Fruit fly (Drosophila melanogaster): ENCODE measurements around the gene CG1637.
A peak's percentile ranks its signal among the peaks of the same experiment; 100 is the strongest.

The CG1637 gene

dm6 chrX:10926245-10926644 is 48.6 kb upstream of the CG1637 start:
- TF ChIP-seq inv (GFP tag; IDR thresholded peaks at IDR 0.05; ENCODE audit: partially characterized antibody) (no peak), CG7928 (GFP tag; optimal IDR thresholded peaks at IDR 0.05) (no peak), D (optimal IDR thresholded peaks at IDR 0.05) (no peak), D (GFP tag; optimal IDR thresholded peaks at IDR 0.05) (no peak), Max (GFP tag; optimal IDR thresholded peaks at IDR 0.05) (no peak), fd64A (GFP tag; optimal IDR thresholded peaks at IDR 0.05) (no peak), Bgb (GFP tag; IDR thresholded peaks at IDR 0.05; ENCODE audit: partially characterized antibody) (no peak), exex (tag; optimal IDR thresholded peaks at IDR 0.05) (no peak), Med (GFP tag) (peak; percentile 15), pita (GFP tag; optimal IDR thresholded peaks at IDR 0.05) (no peak), CG10543 (GFP tag; optimal IDR thresholded peaks at IDR 0.05) (peak; percentile 24), Pdp1 (GFP tag; optimal IDR thresholded peaks at IDR 0.05) (peak in 1 of 2 experiments; percentile 90), CG12942 (GFP tag; optimal IDR thresholded peaks at IDR 0.05) (no peak), Neu2 (GFP tag; optimal IDR thresholded peaks at IDR 0.05; ENCODE audit: borderline replicate concordance) (no peak), chinmo (GFP tag; IDR thresholded peaks at IDR 0.05; ENCODE audit: partially characterized antibody) (0 out of 4 replicates have a peak, but pooled peaks have one; percentile 38), zen2 (GFP tag; IDR thresholded peaks at IDR 0.05; ENCODE audit: partially characterized antibody) (no peak), sug (tag; optimal IDR thresholded peaks at IDR 0.05) (peak; percentile 40), CG34376 (GFP tag; optimal IDR thresholded peaks at IDR 0.05) (peak; percentile 92), HmgD (GFP tag; optimal IDR thresholded peaks at IDR 0.05) (no peak)

- TF ChIP-seq bsh (GFP tag; optimal IDR thresholded peaks at IDR 0.05) (no peak), sug (tag; optimal IDR thresholded peaks at IDR 0.05) (peak; percentile 61), Ets65A (GFP tag) (peak; percentile 26), fd3F (GFP tag; optimal IDR thresholded peaks at IDR 0.05) (no peak), CG4360 (GFP tag; IDR thresholded peaks at IDR 0.05) (no peak), CG13894 (tag; optimal IDR thresholded peaks at IDR 0.05) (no peak), CG31388 (GFP tag; optimal IDR thresholded peaks at IDR 0.05) (no peak)
Measured at dm6 chrX:10923711-10924281, 46.1 kb upstream of the CG1637 start, which contains the start of gene v. Gene v, plus strand, starts transcription at chrX:10923972.

dm6 chrX:10922178-10922577 is 44.5 kb upstream of the CG1637 start:
- no peak for TF ChIP-seq btn (GFP tag; optimal IDR thresholded peaks at IDR 0.05)
- no peak for TF ChIP-seq CG6689 (GFP tag; IDR thresholded peaks at IDR 0.05)
- TF ChIP-seq danr (GFP tag; IDR thresholded peaks at IDR 0.05) = no peak
- no peak for TF ChIP-seq bigmax (GFP tag; optimal IDR thresholded peaks at IDR 0.05)
- TF ChIP-seq CG12391 (tag; optimal IDR thresholded peaks at IDR 0.05) = no peak
- no peak for TF ChIP-seq sqz (GFP tag; optimal IDR thresholded peaks at IDR 0.05)
- no peak for TF ChIP-seq vvl (GFP tag; IDR thresholded peaks at IDR 0.05)
- TF ChIP-seq pnt (GFP tag; optimal IDR thresholded peaks at IDR 0.05) = no peak
- TF ChIP-seq CG12744 (GFP tag; optimal IDR thresholded peaks at IDR 0.05) = no peak
- no peak for TF ChIP-seq CG31365 (tag; optimal IDR thresholded peaks at IDR 0.05)
- TF ChIP-seq CG12659 (GFP tag; optimal IDR thresholded peaks at IDR 0.05) = no peak
- no peak for TF ChIP-seq CG10462 (GFP tag; optimal IDR thresholded peaks at IDR 0.05)
- no peak for TF ChIP-seq Hr3 (GFP tag; optimal IDR thresholded peaks at IDR 0.05)
- TF ChIP-seq NfI (GFP tag; optimal IDR thresholded peaks at IDR 0.05) = peak; percentile 24
- TF ChIP-seq CG15011 (GFP tag; optimal IDR thresholded peaks at IDR 0.05) = no peak
- no peak for TF ChIP-seq Oaz (GFP tag; IDR thresholded peaks at IDR 0.05)
- TF ChIP-seq CG2875 (GFP tag; optimal IDR thresholded peaks at IDR 0.05) = no peak
- peak; percentile 63 for TF ChIP-seq ci (GFP tag; IDR thresholded peaks at IDR 0.05)
- no peak for TF ChIP-seq Rx (GFP tag; IDR thresholded peaks at IDR 0.05)
- no peak for TF ChIP-seq klu (GFP tag; IDR thresholded peaks at IDR 0.05)
- no peak for TF ChIP-seq pita (GFP tag; optimal IDR thresholded peaks at IDR 0.05)
- no peak for TF ChIP-seq Jarid2 (GFP tag; optimal IDR thresholded peaks at IDR 0.05)
- no peak for TF ChIP-seq sim (GFP tag; IDR thresholded peaks at IDR 0.05)
- TF ChIP-seq CG17385 (GFP tag; optimal IDR thresholded peaks at IDR 0.05) = peak; percentile 7
- no peak for TF ChIP-seq dysf (GFP tag; IDR thresholded peaks at IDR 0.05)

Data from whole organism, embryonic.